Worm (Caenorhabditis elegans) whole organism, dauer: ENCODE results near the gene oxy-4.

Experiments used
- unc-62 ChIP-seq: sonication (generic microtip); optimal IDR thresholded peaks from 2 replicates; lab custom pipeline; 2017; ENCODE audit warnings: missing biosample characterization, missing genetic modification reagents, missing genetic modification characterization

The oxy-4 gene

DNA sequence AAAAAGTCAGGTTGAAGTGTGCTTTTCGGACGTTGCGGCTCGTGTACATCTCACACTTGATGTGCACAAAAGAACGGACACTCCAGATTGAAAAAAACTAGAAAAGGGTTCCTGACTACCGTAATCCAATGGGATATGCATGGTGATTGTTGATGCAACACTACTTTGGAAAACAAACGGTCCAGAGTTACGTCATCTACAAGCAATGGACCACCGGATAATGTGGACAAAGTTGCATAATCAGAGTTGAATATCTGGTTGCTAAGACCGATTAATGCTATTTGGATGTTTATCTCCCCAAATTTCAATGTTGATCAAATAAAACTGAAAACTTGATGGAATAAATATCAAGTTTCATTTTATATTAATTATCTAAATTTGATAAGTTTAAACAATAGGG is 8.6 kb downstream of the oxy-4 start:
- no peak for TF ChIP-seq unc-62 (GFP tag; lab: Kevin White, UChicago)

DNA sequence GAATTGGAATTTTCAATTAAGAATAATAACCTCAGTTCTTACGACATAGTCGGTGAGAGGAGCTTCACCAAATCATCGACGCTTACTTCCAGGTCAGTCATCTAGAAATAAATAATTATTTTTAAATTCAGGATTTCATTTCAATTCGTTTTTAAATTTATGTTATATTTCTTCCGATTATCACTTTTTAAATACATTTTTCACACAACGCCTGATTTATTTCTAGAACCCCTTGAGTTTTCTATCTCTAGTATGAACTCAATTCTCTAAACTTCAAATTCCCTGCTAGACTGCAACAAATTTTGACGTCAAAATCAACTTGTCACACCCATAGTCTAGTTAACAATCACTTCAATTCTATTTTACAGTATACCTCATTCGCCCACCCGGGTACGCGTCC is 9.1 kb downstream of the oxy-4 start, which contains the start of gene Y54H5A.2:
Y54H5A.2 (minus strand) TSS at position 101 of the 400 bp plus-strand sequence.
- no peak for TF ChIP-seq unc-62 (GFP tag; lab: Kevin White, UChicago)

ce11 chrIII:5147445-5147844 is 11.1 kb downstream of the oxy-4 start:
- TF ChIP-seq unc-62 (GFP tag; lab: Kevin White, UChicago) = no peak

ce11 chrIII:5146749-5147148 is 11.8 kb downstream of the oxy-4 start:
- TF ChIP-seq unc-62 (GFP tag; lab: Kevin White, UChicago) = no peak

DNA sequence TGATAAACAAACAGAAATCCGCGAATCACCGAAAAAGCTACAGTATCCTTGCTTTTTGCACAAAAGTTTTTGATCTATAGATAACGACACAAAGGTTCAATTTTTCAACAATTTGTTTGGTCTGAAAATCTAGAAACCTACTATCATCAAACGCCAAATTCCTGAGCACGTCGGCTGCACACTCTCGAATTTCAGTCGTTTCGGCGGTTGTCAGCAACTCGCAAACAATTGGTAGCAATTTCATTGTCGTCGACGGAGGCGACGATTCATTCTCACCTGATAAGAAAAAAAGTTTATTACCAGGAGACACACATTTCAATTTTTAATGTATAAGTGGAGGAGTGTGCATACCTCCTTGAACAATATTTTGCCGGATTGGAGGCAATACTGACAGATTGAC is 12.7 kb downstream of the oxy-4 start:
- TF ChIP-seq unc-62 (GFP tag; lab: Kevin White, UChicago) = no peak

DNA sequence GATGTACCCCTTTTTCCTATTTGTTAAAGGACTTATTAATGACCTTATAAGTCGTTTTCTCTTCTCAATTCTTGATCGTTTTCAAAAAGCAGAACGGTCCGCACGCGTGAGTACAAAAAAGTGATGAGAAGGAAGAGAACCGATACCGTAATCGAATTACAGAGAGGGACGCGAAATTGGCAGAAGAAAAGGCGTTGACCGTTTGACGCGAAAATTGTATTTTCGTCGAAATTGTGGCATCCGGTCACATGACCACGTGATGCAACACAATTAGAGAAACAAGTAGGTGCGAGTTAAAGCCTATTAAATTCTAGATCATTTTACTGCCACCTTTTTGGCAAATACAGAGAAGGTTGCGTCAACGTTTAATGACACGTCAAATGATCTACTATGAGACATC is 14.4 kb downstream of the oxy-4 start:
- no peak for TF ChIP-seq unc-62 (GFP tag; lab: Kevin White, UChicago)

DNA sequence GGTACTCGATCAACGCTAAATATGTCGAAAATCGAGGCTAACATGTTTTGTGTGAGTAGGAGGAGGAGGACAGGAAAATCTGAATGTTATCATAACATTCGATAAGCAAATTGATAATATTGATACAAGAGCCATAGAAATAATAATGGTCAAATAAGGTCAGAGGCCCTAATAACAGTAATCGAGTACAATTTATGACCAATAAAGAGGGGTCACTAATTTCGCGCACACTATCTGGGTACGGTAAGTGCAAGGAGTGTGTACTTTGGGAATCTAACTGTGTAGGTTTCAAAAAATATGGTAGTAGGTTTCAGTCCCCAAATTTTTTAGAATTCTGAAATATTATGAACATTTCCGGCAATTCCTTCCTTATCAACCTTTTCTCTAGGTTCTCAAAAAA is 15.1 kb downstream of the oxy-4 start:
- TF ChIP-seq unc-62 (GFP tag; lab: Kevin White, UChicago) = no peak

DNA sequence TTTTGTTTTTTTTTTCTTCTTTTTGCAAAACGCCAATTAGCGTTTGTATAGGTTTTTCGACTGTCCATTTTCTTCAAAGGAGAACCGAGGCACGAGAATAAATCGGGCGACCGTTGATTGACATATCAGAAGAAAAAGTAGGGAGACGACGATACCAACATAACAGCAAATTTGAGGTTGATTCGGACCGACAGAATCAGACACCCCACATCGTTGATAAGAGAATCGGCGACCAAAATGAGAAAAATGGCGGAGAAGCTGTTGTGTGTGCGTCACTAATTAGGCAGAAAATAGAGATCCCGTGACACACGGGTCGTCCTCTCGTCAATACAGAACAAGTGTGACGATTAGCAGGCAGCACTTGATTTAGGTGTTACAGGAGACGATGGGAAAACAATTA is 16.6 kb downstream of the oxy-4 start:
- no peak for TF ChIP-seq unc-62 (GFP tag; lab: Kevin White, UChicago)

DNA sequence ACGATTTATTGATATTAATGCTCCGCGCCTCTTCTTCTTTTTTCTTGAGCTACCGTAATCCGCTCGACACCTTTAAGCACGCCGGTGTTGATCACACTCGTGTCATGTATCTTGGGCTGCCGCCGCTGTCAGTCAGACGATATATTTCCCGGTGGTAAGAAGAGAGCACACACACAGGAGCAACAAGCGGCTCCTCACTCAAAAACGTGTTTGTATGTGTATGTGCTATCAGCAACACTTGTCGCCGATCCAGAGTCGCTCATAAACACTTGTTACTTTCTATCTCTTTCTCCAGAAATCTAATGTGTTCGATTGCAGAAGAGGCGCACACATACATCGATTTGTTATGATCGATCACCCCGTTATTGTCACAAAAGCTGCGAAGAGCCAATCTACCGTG is 18.0 kb downstream of the oxy-4 start:
- no peak for TF ChIP-seq unc-62 (GFP tag; lab: Kevin White, UChicago)

- no peak for TF ChIP-seq unc-62 (GFP tag; lab: Kevin White, UChicago)
Measured at ce11 chrIII:5139768-5140167, 18.8 kb downstream of the oxy-4 start.

DNA sequence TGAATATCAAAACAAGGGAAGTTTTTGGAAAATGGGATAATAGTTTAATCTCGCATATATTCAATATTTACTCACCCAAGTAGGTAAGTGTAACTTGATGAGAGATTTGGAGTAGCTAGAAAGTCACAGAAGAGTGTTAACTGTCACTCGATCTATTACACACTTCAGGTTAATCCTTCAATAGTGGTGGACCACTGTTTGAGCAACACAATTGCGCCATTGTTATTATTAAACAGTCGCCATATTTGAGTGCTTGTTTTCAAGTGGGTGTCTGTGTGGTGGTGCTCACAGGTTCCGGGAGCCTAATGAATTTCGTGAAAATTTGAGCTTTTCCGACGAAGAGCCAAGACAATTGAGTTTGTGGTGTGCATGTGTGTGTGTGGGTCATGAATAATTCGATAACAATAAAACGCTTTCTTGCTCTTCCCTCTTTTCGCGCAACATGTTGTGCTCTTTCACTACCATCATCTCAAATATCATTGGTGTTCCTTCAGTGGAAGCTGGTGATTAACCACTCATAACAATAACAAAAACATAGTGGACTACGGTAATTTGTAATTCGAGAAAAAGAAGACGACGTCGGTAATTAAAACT is 19.5 kb downstream of the oxy-4 start:
- no peak for TF ChIP-seq unc-62 (GFP tag; lab: Kevin White, UChicago)

ce11 chrIII:5137685-5138084 is 20.9 kb downstream of the oxy-4 start:
- TF ChIP-seq unc-62 (GFP tag; lab: Kevin White, UChicago) = no peak

DNA sequence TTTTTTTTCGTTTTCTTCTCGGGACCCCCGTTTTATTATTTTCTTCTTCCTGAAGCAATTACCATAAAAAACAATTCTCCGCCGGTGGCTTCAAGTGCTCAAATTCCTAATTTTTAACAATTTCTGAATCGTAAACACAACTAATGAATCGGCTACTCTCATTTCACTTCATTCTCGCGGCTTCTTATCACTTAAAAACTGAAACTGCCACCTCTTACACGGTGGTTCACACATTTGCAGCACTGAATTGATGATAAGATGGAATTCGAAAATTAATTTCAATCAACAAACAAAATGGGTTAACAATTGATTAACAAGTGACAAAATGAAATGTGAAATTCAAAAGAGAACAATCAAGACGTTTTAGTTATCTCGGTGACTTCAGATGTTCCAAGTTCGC is 21.5 kb downstream of the oxy-4 start:
- TF ChIP-seq unc-62 (GFP tag; lab: Kevin White, UChicago) = no peak

ce11 chrIII:5136033-5136597 is 22.5 kb downstream of the oxy-4 start, which contains the start of gene tbx-2:
Gene tbx-2, minus strand, starts transcription at chrIII:5136296.
- no peak for TF ChIP-seq unc-62 (GFP tag; lab: Kevin White, UChicago)

ce11 chrIII:5134506-5134905 is 24.1 kb downstream of the oxy-4 start:
- no peak for TF ChIP-seq unc-62 (GFP tag; lab: Kevin White, UChicago)

DNA sequence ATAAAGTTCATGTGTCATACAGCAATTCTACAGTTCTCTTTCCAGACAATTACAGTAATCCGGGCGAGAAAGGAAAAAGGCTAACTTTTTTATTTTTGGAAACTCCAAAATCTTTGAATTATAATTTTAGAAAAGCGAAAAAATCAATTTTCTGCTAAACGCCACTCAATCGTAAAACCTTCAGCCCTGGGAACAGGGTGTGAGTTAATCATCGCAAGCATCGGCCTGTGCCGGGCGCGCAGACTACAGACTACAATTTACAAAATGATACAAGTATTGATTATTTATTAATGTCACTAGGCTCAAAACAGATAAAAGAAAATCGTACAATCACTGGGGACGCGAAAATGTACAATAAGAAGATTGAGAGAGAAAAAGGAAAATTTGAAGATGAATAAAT is 27.9 kb downstream of the oxy-4 start:
- no peak for TF ChIP-seq unc-62 (GFP tag; lab: Kevin White, UChicago)

DNA sequence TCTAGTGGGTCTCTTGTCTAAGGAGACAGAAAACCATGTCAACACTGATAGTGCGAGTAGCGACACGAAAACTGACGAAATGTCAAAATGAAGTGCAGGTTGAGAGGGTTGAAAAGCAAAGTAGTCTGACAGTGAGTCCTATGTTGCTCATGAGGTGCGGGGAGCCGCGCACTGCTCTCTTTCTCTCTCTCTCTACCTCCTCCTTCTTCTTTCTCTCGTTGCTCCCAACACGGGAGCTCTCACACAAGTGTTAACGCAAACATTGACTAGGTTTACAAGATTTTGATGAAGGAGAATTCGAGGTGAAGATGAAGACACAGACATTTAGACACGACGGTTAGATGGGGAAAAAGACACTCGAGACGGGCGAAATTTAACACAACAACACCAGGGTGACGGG is 29.3 kb downstream of the oxy-4 start:
- TF ChIP-seq unc-62 (GFP tag; lab: Kevin White, UChicago) = no peak
